Worm (Caenorhabditis elegans) whole organism, early embryonic: Measurements from ENCODE around the gene fbxa-141.

Source experiments
- B0310.2 ChIP-seq: sonication (generic microtip); optimal IDR thresholded peaks from 2 replicates; lab custom pipeline; 2016; ENCODE audit warnings: mild to moderate bottlenecking, missing genetic modification characterization, missing compliant biosample characterization
- F13C5.2 ChIP-seq: sonication (generic microtip); optimal IDR thresholded peaks from 2 replicates; lab custom pipeline; 2017; ENCODE audit warnings: mild to moderate bottlenecking, missing genetic modification characterization, inconsistent platforms, missing compliant biosample characterization
- aly-1 ChIP-seq: sonication (generic microtip); optimal IDR thresholded peaks from 2 replicates; lab custom pipeline; 2016; ENCODE audit warnings: missing genetic modification characterization, missing compliant biosample characterization
- ama-1 ChIP-seq: fragments of 150-350 bp; optimal IDR thresholded peaks from 2 replicates; lab custom pipeline; 2014
- ceh-13 ChIP-seq: fragments of 200-800 bp; sonication (Bioruptor generic); optimal IDR thresholded peaks from 2 replicates; lab custom pipeline; 2018; ENCODE audit warnings: mild to moderate bottlenecking, missing genetic modification characterization, missing compliant biosample characterization
- ceh-36 ChIP-seq: sonication (generic microtip); optimal IDR thresholded peaks from 2 replicates; lab custom pipeline; 2016; ENCODE audit warnings: missing genetic modification characterization, inconsistent platforms, missing compliant biosample characterization
- ets-7 ChIP-seq: sonication (generic microtip); optimal IDR thresholded peaks from 2 replicates; lab custom pipeline; 2016; ENCODE audit warnings: missing genotype, missing genetic modification characterization, missing compliant biosample characterization
- flt-1 ChIP-seq: fragments of 200-800 bp; sonication (Bioruptor generic); IDR thresholded peaks from 2 replicates; pipeline ENCODE4 v1.3.6; 2022; ENCODE audit warnings: missing genetic modification characterization, missing compliant biosample characterization
- hmbx-1 ChIP-seq: sonication (generic microtip); optimal IDR thresholded peaks from 2 replicates; lab custom pipeline; 2016; ENCODE audit warnings: mild to moderate bottlenecking, missing genetic modification characterization, missing compliant biosample characterization
- hmg-4 ChIP-seq: fragments of 200-800 bp; sonication (Bioruptor generic); optimal IDR thresholded peaks from 2 replicates; lab custom pipeline; 2018; ENCODE audit warnings: mild to moderate bottlenecking, missing genetic modification characterization, missing compliant biosample characterization
- hnd-1 ChIP-seq: sonication (generic microtip); optimal IDR thresholded peaks from 2 replicates; lab custom pipeline; 2016; ENCODE audit warnings: missing genetic modification characterization, missing compliant biosample characterization
- pes-1 ChIP-seq: fragments of 200-800 bp; sonication (Bioruptor generic); IDR thresholded peaks from 2 replicates; pipeline ENCODE4 v1.3.6; 2022; ENCODE audit warnings: missing genetic modification reagents, missing genetic modification characterization, missing compliant biosample characterization
- scrt-1 ChIP-seq: fragments of 200-800 bp; sonication (Bioruptor generic); IDR thresholded peaks from 2 replicates; pipeline ENCODE4 v1.3.6; 2022; ENCODE audit warnings: missing genetic modification characterization, missing compliant biosample characterization
- sea-1 ChIP-seq: fragments of 200-800 bp; sonication (Bioruptor generic); conservative IDR thresholded peaks from 2 replicates; pipeline ENCODE4 v1.3.6; 2022; ENCODE audit warnings: missing genetic modification characterization, missing compliant biosample characterization
- tbx-11 ChIP-seq: fragments of 200-800 bp; sonication (Bioruptor generic); IDR thresholded peaks from 2 replicates; pipeline ENCODE4 v1.3.6; 2022; ENCODE audit warnings: missing genetic modification characterization, missing compliant biosample characterization
- tbx-37 ChIP-seq: fragments of 200-800 bp; sonication (Bioruptor generic); conservative IDR thresholded peaks from 2 replicates; pipeline ENCODE4 v1.3.6; 2022; ENCODE audit warnings: missing genetic modification reagents, missing genetic modification characterization, missing compliant biosample characterization
- tra-4 ChIP-seq: sonication (generic microtip); optimal IDR thresholded peaks from 2 replicates; lab custom pipeline; 2017; ENCODE audit warnings: missing genetic modification characterization, missing compliant biosample characterization

The fbxa-141 gene

ce11 chrX:14505578-14506353 lies 7.0 kb downstream of the fbxa-141 start:
- no peak for TF ChIP-seq F13C5.2 (tag; lab: Kevin White, UChicago)
- TF ChIP-seq scrt-1 (GFP tag; lab: Robert Waterston, UW) = no peak
- TF ChIP-seq flt-1 = no peak
- no peak for TF ChIP-seq aly-1 (tag; lab: Kevin White, UChicago)
- TF ChIP-seq ceh-13 (GFP tag; lab: Kevin White, UChicago) = no peak
- TF ChIP-seq hmbx-1 (tag; lab: Kevin White, UChicago) = no peak
- TF ChIP-seq tbx-11 (GFP tag; lab: Robert Waterston, UW) = no peak
- TF ChIP-seq ets-7 (tag; lab: Kevin White, UChicago) = no peak
- TF ChIP-seq tbx-37 (GFP tag; lab: Robert Waterston, UW) = no peak
- no peak for TF ChIP-seq ceh-36 (tag; lab: Kevin White, UChicago)
- TF ChIP-seq B0310.2 (tag; lab: Kevin White, UChicago) = no peak
- no peak for TF ChIP-seq ama-1 (lab: Kevin White, UChicago)
- 0 out of 2 replicates have a peak, but pooled peaks have one; percentile 40 for TF ChIP-seq sea-1 (GFP tag; lab: Robert Waterston, UW)
- TF ChIP-seq hmg-4 (GFP tag; lab: Kevin White, UChicago) = peak; percentile 82
- TF ChIP-seq pes-1 (GFP tag; lab: Robert Waterston, UW) = no peak

DNA sequence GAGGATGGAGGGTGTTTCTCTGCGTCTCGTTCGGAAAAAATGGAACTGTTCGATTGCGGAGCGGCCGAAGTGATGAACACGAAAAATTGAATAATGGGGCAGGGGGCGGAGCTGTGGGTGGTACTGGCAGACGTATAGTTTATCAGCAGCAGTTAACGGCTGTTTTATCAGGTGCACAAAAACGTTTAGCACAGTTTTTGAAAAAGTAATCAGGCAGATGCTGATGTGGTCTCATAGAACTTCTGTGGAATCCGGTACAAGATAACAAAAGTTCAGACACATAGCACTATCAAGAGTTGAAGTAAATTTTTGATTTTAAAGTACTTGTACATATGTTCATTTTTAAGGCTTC lies 8.2 kb downstream of the fbxa-141 start:
- no peak for TF ChIP-seq ets-7 (tag; lab: Kevin White, UChicago)
- 0 out of 2 replicates have a peak, but pooled peaks have one; percentile 0 for TF ChIP-seq pes-1 (GFP tag; lab: Robert Waterston, UW)

DNA sequence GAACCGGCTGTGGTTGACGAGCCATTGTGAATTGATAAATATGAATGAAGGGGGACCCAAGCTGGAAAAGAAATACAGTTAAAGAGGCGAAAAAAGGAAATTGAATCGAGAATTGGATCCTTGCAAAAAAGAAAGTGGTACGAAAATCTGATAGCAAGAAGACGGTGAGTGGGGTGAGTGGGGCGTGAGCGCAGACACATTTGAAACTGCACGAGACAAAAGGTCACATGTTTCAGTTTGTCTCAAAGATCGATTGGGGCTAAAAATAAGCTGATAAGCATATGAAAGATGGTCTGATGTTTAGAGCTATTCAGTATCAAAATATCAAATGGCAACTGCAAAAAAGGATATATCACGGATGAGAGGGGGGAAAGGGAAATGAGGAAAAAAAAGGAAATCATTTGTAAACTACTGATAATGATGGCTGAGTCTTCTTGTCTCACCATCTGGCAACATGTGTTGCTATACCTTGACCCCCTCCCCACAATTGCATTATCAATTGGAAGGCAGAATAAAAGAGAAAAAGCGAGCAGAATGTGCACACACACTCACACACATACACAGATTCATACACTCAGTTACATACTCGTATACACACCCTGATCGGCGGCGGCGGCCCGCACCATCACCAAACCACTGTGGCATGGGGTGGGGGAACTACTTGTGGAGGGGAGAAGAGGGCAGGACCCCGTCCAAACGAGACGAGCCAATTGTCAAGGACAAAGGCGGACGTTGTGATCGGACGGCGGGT lies 8.7 kb downstream of the fbxa-141 start, which contains the start of gene M163.1:
Gene M163.1, minus strand, starts transcription at position 25 of the 751 bp plus-strand sequence.
- TF ChIP-seq hnd-1 (tag; lab: Kevin White, UChicago) = peak; percentile 0
- 0 out of 2 replicates have a peak, but pooled peaks have one; percentile 13 for TF ChIP-seq pes-1 (GFP tag; lab: Robert Waterston, UW)
- peak; percentile 46; the same call in 1 of the 2 replicates for TF ChIP-seq scrt-1 (GFP tag; lab: Robert Waterston, UW)
- peak; percentile 16 for TF ChIP-seq ceh-13 (GFP tag; lab: Kevin White, UChicago)
- no peak for TF ChIP-seq hmbx-1 (tag; lab: Kevin White, UChicago)
- no peak for TF ChIP-seq flt-1
- peak; percentile 87 for TF ChIP-seq hmg-4 (GFP tag; lab: Kevin White, UChicago)
- peak; percentile 15 for TF ChIP-seq F13C5.2 (tag; lab: Kevin White, UChicago)
- TF ChIP-seq tra-4 (tag; lab: Kevin White, UChicago) = no peak

- TF ChIP-seq ets-7 (tag; lab: Kevin White, UChicago) = no peak
- no peak for TF ChIP-seq tbx-37 (GFP tag; lab: Robert Waterston, UW)
- no peak for TF ChIP-seq B0310.2 (tag; lab: Kevin White, UChicago)
- TF ChIP-seq ceh-36 (tag; lab: Kevin White, UChicago) = no peak
- TF ChIP-seq ceh-13 (GFP tag; lab: Kevin White, UChicago) = no peak
- no peak for TF ChIP-seq hnd-1 (tag; lab: Kevin White, UChicago)
- no peak for TF ChIP-seq tbx-11 (GFP tag; lab: Robert Waterston, UW)
- TF ChIP-seq pes-1 (GFP tag; lab: Robert Waterston, UW) = no peak
Measured at ce11 chrX:14503282-14503681, 9.4 kb downstream of the fbxa-141 start.

DNA sequence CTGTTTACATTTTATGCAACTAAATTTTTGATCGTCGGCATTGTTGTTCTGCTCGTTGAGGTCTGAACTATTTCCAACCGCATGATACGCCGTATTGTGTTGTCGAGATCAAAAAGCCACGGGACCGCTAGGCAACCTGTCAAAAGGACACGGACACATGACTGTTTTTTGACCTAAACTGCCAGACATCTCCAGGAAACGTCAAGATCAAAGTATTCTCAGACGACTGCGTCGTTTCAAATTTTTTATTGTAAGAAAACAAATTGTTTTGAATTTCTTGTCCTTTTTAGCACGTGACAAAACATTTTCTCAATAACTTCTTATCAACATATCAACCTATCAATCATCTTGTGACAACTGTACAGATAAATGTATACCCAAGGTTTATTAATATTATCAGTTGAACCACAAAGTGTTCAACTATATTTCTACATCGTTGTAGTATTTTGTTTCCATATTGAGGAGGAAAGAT lies 10.6 kb downstream of the fbxa-141 start:
- TF ChIP-seq hmbx-1 (tag; lab: Kevin White, UChicago) (no peak), sea-1 (GFP tag; lab: Robert Waterston, UW) (no peak), B0310.2 (tag; lab: Kevin White, UChicago) (no peak), ets-7 (tag; lab: Kevin White, UChicago) (no peak)

DNA sequence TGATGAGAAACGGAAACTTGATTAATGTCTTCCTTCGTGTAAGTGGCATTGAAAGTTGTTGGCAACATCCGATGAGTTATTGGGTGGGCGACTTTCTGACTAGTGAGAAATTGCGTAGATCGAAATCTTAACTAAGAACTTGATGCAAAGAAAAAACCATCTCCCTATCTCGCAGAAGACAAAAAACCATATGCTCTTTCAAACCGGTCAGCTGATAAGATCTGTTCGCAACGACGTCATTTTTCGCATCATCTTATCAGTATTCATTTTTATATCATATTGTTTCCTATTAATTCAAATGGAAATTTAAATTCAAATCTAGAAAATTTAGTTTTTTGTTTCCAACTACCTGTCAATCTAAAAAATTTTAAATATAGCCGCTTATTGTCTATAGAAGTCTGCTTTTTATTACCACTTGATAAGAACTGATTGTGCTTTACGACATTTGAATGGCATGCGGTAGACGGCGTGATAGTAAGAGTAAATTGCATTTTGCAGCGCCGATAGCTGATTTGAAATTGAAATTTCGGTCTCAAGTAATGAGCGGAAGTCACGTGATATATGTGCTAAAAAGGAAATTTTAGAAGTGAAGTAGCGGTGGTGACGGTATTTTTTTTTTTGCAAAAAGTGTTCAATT lies 12.2 kb downstream of the fbxa-141 start:
- TF ChIP-seq flt-1 = no peak
- TF ChIP-seq ceh-36 (tag; lab: Kevin White, UChicago) = no peak
- no peak for TF ChIP-seq tbx-11 (GFP tag; lab: Robert Waterston, UW)
- TF ChIP-seq tbx-37 (GFP tag; lab: Robert Waterston, UW) = no peak
- no peak for TF ChIP-seq ceh-13 (GFP tag; lab: Kevin White, UChicago)
- TF ChIP-seq F13C5.2 (tag; lab: Kevin White, UChicago) = no peak
- TF ChIP-seq scrt-1 (GFP tag; lab: Robert Waterston, UW) = no peak
- no peak for TF ChIP-seq B0310.2 (tag; lab: Kevin White, UChicago)
- TF ChIP-seq hmg-4 (GFP tag; lab: Kevin White, UChicago) = no peak
- TF ChIP-seq hnd-1 (tag; lab: Kevin White, UChicago) = no peak
- no peak for TF ChIP-seq pes-1 (GFP tag; lab: Robert Waterston, UW)
- no peak for TF ChIP-seq hmbx-1 (tag; lab: Kevin White, UChicago)
- no peak for TF ChIP-seq tra-4 (tag; lab: Kevin White, UChicago)
- TF ChIP-seq sea-1 (GFP tag; lab: Robert Waterston, UW) = no peak
